Fruit fly (Drosophila melanogaster) S2 (cell line): Measurements from ENCODE around the gene hng3.

Source experiments
- CG8478 ChIP-seq: fragments of >200 bp; optimal IDR thresholded peaks from 2 replicates; lab custom pipeline; 2018
- CTCF ChIP-seq, 2 experiments: fragments of >200 bp; optimal IDR thresholded peaks; 2 replicates each; lab custom pipeline; 2018

The hng3 gene

dm6 chr3L:739357-740130 is 15.7 kb downstream of the hng3 start:
- TF ChIP-seq CTCF (optimal IDR thresholded peaks at IDR 0.05; lab: Kevin White, UChicago), result no peak
- no peak for TF ChIP-seq CG8478 (lab: Kevin White, UChicago)

DNA sequence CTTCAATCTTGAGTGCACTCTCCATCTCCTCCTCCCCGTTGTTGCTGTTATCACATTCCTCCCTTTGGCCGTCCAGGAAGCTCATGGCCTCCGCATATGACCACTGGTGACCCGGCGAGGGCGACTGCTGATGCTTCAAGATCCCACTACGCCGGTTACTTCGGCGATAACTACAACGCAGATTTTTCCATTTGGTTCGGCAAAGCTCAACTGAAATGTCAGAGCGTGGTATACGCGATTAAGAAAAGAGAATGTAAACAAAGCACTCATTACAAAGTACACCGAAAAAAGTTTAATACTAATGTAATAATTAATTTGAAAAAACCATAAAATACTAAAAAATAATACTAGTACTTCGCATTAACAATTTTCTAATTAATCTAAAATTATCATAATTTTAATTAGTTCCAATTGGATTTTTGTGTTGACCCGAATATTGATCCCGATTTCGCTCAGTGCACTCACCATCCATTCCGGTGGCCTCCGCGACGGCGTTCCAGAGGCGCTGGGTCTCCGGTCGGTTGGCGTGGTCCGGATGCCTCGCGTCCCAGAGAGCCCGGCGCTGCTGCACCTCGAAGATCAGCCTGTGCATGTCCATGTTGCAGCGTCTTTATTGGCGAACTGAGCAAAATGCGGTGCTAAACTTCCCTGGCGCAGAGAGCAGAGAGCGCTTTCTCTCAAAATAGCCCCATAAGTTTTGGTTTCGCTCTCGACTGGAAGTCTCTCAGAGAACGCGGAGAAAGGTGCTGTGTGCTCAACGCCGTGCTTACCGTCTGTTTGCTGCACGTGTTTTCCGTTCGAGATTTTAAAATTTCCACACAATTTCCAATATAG is 16.5 kb downstream of the hng3 start:
- TF ChIP-seq CG8478 (lab: Kevin White, UChicago) (no peak), CTCF (optimal IDR thresholded peaks at IDR 0.05; lab: Kevin White, UChicago) (no peak)

dm6 chr3L:737445-738116 is 17.7 kb downstream of the hng3 start:
- no peak for TF ChIP-seq CTCF (optimal IDR thresholded peaks at IDR 0.05; lab: Kevin White, UChicago)
- no peak for TF ChIP-seq CG8478 (lab: Kevin White, UChicago)

DNA sequence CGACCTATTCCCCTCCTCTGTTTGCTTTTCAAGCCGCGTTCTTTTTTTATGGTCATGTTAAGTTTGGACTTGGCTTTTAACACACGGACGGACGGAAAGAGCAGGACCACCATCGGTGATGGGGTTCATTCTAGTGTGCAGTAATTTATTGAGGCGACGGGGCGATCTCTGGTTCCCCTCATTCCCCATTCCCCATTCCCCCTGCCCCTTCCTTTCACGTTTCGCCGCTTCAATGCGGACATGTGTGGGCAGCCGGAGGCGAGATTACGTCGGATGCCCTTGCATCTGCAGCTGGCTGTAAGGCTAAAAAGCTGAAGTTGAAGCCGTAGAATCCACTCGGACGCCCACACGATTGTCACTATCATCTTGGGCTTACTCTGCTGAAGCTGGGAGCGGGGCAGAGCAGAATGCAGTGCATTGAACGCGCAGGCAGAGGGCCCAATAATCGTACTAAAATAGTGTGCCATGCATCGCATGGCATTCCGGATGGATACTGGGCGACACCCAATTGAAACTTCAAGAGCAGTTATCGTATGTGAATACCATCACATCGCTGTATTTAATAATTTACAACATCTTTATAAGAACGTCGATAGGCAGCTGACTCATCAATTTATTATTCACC is 18.6 kb downstream of the hng3 start:
- TF ChIP-seq CG8478 (lab: Kevin White, UChicago), result no peak
- TF ChIP-seq CTCF (optimal IDR thresholded peaks at IDR 0.05; lab: Kevin White, UChicago), result no peak

DNA sequence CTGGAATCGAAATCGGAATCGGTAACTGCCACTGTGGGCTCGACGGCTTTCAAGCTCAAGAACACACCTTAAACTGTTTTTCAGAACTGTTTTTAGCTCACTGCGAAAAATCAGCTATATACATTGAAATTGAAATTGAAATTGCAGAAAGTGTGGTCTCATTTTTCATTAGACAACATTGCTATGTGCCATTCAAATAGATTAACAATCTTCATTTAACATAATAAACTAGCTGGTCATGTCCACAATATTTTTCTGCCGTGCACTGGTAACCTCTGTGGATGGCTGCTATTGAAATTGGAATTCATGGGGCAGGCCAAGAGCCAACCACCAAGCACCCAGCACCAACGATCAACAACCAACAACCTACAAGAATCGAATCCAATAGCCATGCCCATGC is 19.3 kb downstream of the hng3 start:
- TF ChIP-seq CG8478 (lab: Kevin White, UChicago) (no peak), CTCF (optimal IDR thresholded peaks at IDR 0.05; lab: Kevin White, UChicago) (no peak)

dm6 chr3L:735315-735714 is 20.0 kb downstream of the hng3 start:
- no peak for TF ChIP-seq CG8478 (lab: Kevin White, UChicago)
- no peak for TF ChIP-seq CTCF (optimal IDR thresholded peaks at IDR 0.05; lab: Kevin White, UChicago)

- TF ChIP-seq CTCF (optimal IDR thresholded peaks at IDR 0.05; lab: Kevin White, UChicago), result no peak
- no peak for TF ChIP-seq CG8478 (lab: Kevin White, UChicago)
Measured at dm6 chr3L:733845-734697, 21.2 kb downstream of the hng3 start.

dm6 chr3L:733174-733829 is 22.0 kb downstream of the hng3 start:
- no peak for TF ChIP-seq CTCF (optimal IDR thresholded peaks at IDR 0.05; lab: Kevin White, UChicago)
- no peak for TF ChIP-seq CG8478 (lab: Kevin White, UChicago)

dm6 chr3L:732290-732954 is 22.9 kb downstream of the hng3 start:
- TF ChIP-seq CG8478 (lab: Kevin White, UChicago) (no peak), CTCF (optimal IDR thresholded peaks at IDR 0.05; lab: Kevin White, UChicago) (no peak)

DNA sequence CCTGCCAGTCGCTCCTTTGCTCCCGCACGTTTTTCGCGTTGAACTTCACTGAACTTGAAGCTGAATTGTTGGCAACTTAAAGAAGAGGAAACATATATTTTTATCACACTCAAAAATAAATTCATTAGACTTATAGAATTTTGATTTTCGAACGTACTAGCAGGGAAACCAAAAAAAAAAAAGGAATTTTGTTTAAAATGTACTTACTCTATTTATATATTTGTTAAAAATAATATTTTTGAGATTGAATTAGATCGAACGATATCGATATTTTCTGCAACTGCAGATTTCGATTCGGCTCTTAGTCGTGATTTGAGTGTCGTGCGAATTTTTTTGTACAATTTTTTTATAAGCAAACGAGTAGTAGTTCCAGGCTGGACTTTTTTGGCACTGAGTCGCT is 23.8 kb downstream of the hng3 start:
- TF ChIP-seq CTCF (optimal IDR thresholded peaks at IDR 0.05; lab: Kevin White, UChicago), result no peak
- TF ChIP-seq CG8478 (lab: Kevin White, UChicago), result no peak

DNA sequence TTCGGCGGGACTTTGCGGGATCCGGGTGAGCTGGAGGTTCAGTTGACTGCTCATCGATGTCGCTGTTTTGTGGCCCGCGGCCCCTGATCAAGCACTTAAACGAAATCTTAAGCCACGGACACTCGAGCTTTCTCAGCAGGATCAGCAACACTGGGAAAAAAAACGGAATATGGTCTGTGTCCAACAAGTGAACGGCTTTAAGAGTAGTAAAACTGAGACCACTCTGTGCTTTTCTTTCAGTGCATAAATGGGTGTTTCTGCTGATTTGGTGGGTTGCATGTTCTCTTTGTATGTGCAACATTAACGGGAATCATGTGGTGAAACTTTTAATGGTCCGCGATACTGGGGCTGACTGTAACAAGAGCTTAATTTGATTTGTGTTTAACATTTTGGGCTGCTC is 25.9 kb downstream of the hng3 start:
- TF ChIP-seq CG8478 (lab: Kevin White, UChicago) (no peak), CTCF (optimal IDR thresholded peaks at IDR 0.05; lab: Kevin White, UChicago) (no peak)

DNA sequence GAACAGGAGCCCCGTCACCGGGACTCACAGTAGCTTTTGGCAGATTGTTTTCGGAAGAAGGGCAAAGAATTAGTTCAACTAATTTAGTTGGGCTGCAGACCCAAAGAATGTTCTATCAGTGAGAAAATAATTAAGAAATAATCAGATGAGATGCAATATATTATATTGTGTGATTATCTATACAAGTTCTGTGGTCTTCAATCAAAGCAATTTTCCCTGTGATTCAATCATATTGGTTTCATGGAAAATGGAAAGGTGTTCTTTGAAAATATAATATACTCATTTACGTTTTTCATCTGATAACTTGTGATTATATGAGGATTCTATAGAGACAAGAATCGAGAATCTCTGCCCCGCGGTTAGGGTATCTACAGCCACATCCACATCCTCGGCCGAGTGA is 26.7 kb downstream of the hng3 start:
- TF ChIP-seq CG8478 (lab: Kevin White, UChicago) (no peak), CTCF (optimal IDR thresholded peaks at IDR 0.05; lab: Kevin White, UChicago) (no peak)

- TF ChIP-seq CTCF (optimal IDR thresholded peaks at IDR 0.05; lab: Kevin White, UChicago) (no peak), CG8478 (lab: Kevin White, UChicago) (no peak)
Measured at dm6 chr3L:727874-728273, 27.4 kb downstream of the hng3 start.
